Worm (Caenorhabditis elegans): ENCODE results near the gene rps-22.

- no peak for TF ChIP-seq him-1 (tag; optimal IDR thresholded peaks at IDR 0.05)
- TF ChIP-seq W03F9.2 (tag; optimal IDR thresholded peaks at IDR 0.05), result no peak
Measured at ce11 chrIII:1997569-1997968, 47.2 kb downstream of the rps-22 start, which contains the start of gene lgc-42.

Measured in whole organism, L4/young adult.